Fruit fly (Drosophila melanogaster): Measurements from ENCODE around the gene psd.

psd gene

dm6 chr2L:5986094-5986493, 21.3 kb upstream of the psd start, which contains the start of gene ifc (continued):
- TF ChIP-seq CG9797 (GFP tag; optimal IDR thresholded peaks at IDR 0.05) (peak; percentile 94), vfl (GFP tag; optimal IDR thresholded peaks at IDR 0.05) (peak; percentile 62), slp2 (GFP tag; optimal IDR thresholded peaks at IDR 0.05) (no peak), slou (GFP tag; optimal IDR thresholded peaks at IDR 0.05) (peak; percentile 22), Tbp (GFP tag; optimal IDR thresholded peaks at IDR 0.05) (no peak), Hr3 (GFP tag; optimal IDR thresholded peaks at IDR 0.05) (peak; percentile 30), CG3065 (GFP tag; optimal IDR thresholded peaks at IDR 0.05) (no peak), CG11560 (tag; IDR thresholded peaks at IDR 0.05) (no peak), da (GFP tag; optimal IDR thresholded peaks at IDR 0.05) (no peak), CG3281 (GFP tag; optimal IDR thresholded peaks at IDR 0.05) (peak; percentile 50), Sox100B (GFP tag; optimal IDR thresholded peaks at IDR 0.05) (no peak), CG5953 (GFP tag; IDR thresholded peaks at IDR 0.05) (no peak), CG10565 (GFP tag; optimal IDR thresholded peaks at IDR 0.05) (no peak), nau (GFP tag; optimal IDR thresholded peaks at IDR 0.05) (no peak), Jarid2 (GFP tag; optimal IDR thresholded peaks at IDR 0.05) (peak; percentile 46), CG5180 (GFP tag; optimal IDR thresholded peaks at IDR 0.05) (no peak), B-H1 (GFP tag; IDR thresholded peaks at IDR 0.05) (no peak), zen2 (GFP tag; IDR thresholded peaks at IDR 0.05; ENCODE audit: partially characterized antibody) (no peak), Dbx (GFP tag; IDR thresholded peaks at IDR 0.05) (no peak), disco-r (GFP tag; optimal IDR thresholded peaks at IDR 0.05) (peak; percentile 19), az2 (GFP tag; optimal IDR thresholded peaks at IDR 0.05) (peak; percentile 37), Dll (GFP tag; IDR thresholded peaks at IDR 0.05; ENCODE audit: partially characterized antibody) (no peak), CG2202 (tag; optimal IDR thresholded peaks at IDR 0.05) (no peak), Hr51 (GFP tag; optimal IDR thresholded peaks at IDR 0.05) (peak in 1 of 2 experiments; percentile 21), sd (tag; optimal IDR thresholded peaks at IDR 0.05) (peak; percentile 55), CG14667 (GFP tag; IDR thresholded peaks at IDR 0.05) (no peak), CG9817 (tag; optimal IDR thresholded peaks at IDR 0.05) (peak; percentile 68), grau (tag; optimal IDR thresholded peaks at IDR 0.05) (peak; percentile 69), nerfin-1 (tag; optimal IDR thresholded peaks at IDR 0.05) (peak; percentile 28), Oaz (GFP tag; IDR thresholded peaks at IDR 0.05) (no peak), CG11504 (tag; optimal IDR thresholded peaks at IDR 0.05) (no peak), CG6813 (GFP tag; optimal IDR thresholded peaks at IDR 0.05) (no peak), CG15011 (GFP tag; optimal IDR thresholded peaks at IDR 0.05) (no peak), CG13296 (GFP tag; optimal IDR thresholded peaks at IDR 0.05) (no peak), Med (GFP tag) (peak; percentile 94), CG6854 (GFP tag; optimal IDR thresholded peaks at IDR 0.05) (no peak), repo (GFP tag; optimal IDR thresholded peaks at IDR 0.05) (peak; percentile 14), CG1529 (GFP tag; optimal IDR thresholded peaks at IDR 0.05) (no peak), Ptx1 (GFP tag; IDR thresholded peaks at IDR 0.05) (no peak), Camta (GFP tag; optimal IDR thresholded peaks at IDR 0.05) (peak; percentile 71), CG13775 (GFP tag; optimal IDR thresholded peaks at IDR 0.05) (peak; percentile 59), CG4820 (GFP tag; optimal IDR thresholded peaks at IDR 0.05) (peak; percentile 33), CG12155 (GFP tag; optimal IDR thresholded peaks at IDR 0.05) (peak; percentile 37), CG14965 (GFP tag; optimal IDR thresholded peaks at IDR 0.05; ENCODE audit: borderline replicate concordance) (no peak), HHEX (GFP tag; optimal IDR thresholded peaks at IDR 0.05) (peak; percentile 31), CG5245 (GFP tag; optimal IDR thresholded peaks at IDR 0.05) (no peak), TFAM (GFP tag; optimal IDR thresholded peaks at IDR 0.05) (no peak), Hr78 (GFP tag; optimal IDR thresholded peaks at IDR 0.05) (peak in 1 of 2 experiments; percentile 59), Sry-β (GFP tag; optimal IDR thresholded peaks at IDR 0.05) (peak; percentile 12), CG11456 (GFP tag; IDR thresholded peaks at IDR 0.05) (no peak), CG14860 (GFP tag; IDR thresholded peaks at IDR 0.05; ENCODE audit: partially characterized antibody) (no peak)

Data from whole organism, embryonic.